Fruit fly (Drosophila melanogaster) whole organism, wandering third instar larva: ENCODE data around the gene CG43098.

Experiments
- CrebA ChIP-seq: fragments of 200-800 bp; sonication (Bioruptor generic); optimal IDR thresholded peaks from 2 replicates; lab custom pipeline; 2016; ENCODE audit warnings: missing biosample characterization, mild to moderate bottlenecking, missing genetic modification characterization, borderline replicate concordance
- Dfd ChIP-seq: fragments of >200 bp; optimal IDR thresholded peaks from 2 replicates; lab custom pipeline; 2017; ENCODE audit warnings: missing biosample characterization, missing genetic modification characterization
- Dif ChIP-seq: fragments of 200-275, 200-300 bp; sonication (Bioruptor generic); optimal IDR thresholded peaks from 2 replicates; lab custom pipeline; 2018; ENCODE audit warnings: missing biosample characterization, missing genetic modification characterization; ENCODE audit not compliant: partially characterized antibody
- Hnf4 ChIP-seq: fragments of 200-800 bp; sonication (Bioruptor generic); optimal IDR thresholded peaks from 2 replicates; lab custom pipeline; 2016; ENCODE audit warnings: missing biosample characterization, mild to moderate bottlenecking, missing genetic modification characterization
- Hr78 ChIP-seq: fragments of >200 bp; optimal IDR thresholded peaks from 2 replicates; lab custom pipeline; 2017; ENCODE audit warnings: missing biosample characterization, missing genetic modification characterization
- Hr83 ChIP-seq: fragments of 200-300 bp; sonication (Bioruptor generic); optimal IDR thresholded peaks from 2 replicates; lab custom pipeline; 2016; ENCODE audit warnings: missing biosample characterization, mild to moderate bottlenecking, missing genetic modification characterization, moderate library complexity; ENCODE audit not compliant: poor library complexity, severe bottlenecking
- Mio ChIP-seq: sonication (Bioruptor generic); optimal IDR thresholded peaks from 2 replicates; lab custom pipeline; 2016; ENCODE audit warnings: missing biosample characterization, missing genetic modification characterization
- OdsH ChIP-seq: fragments of 200-800 bp; sonication (Bioruptor generic); optimal IDR thresholded peaks from 2 replicates; lab custom pipeline; 2016; ENCODE audit warnings: missing biosample characterization, mild to moderate bottlenecking, missing genetic modification characterization
- Vsx2 ChIP-seq: fragments of 200-300, 225-300 bp; sonication (Bioruptor generic); optimal IDR thresholded peaks from 2 replicates; lab custom pipeline; 2018; ENCODE audit warnings: missing biosample characterization, missing genetic modification characterization; ENCODE audit not compliant: partially characterized antibody
- dsf ChIP-seq: sonication (Bioruptor generic); optimal IDR thresholded peaks from 2 replicates; lab custom pipeline; 2016; ENCODE audit warnings: missing biosample characterization, missing genetic modification characterization, borderline replicate concordance
- pan ChIP-seq: fragments of >200 bp; optimal IDR thresholded peaks from 2 replicates; lab custom pipeline; 2017

DNA sequence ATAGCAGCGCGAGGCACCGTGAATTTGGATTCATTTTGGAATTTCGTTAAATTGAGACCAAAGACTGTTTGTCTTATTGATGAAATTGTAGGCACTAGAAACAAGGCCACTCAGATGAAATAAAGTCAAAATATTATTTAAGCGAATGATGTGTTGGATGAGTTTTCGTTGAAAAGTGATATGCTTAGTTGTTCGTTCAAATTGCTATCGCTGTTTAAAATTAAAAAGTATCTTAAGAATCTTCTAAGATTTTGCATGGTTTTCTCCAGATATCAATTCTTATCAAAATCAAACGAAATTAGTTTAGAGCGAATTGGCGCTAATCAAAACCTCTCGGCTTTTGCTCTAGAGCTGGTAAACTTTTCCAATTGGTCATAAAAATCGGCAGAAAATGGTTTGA, 37.9 kb upstream of the CG43098 start, which contains the start of gene CG14974:
- TF ChIP-seq CrebA (GFP tag; lab: Kevin White, UChicago) (no peak), Hr83 (GFP tag; lab: Kevin White, UChicago) (no peak), Dfd (GFP tag; lab: Kevin White, UChicago) (no peak), Hr78 (GFP tag; lab: Kevin White, UChicago) (no peak), Vsx2 (GFP tag; lab: Kevin White, UChicago) (no peak), OdsH (GFP tag; lab: Kevin White, UChicago) (no peak), Hnf4 (GFP tag; lab: Kevin White, UChicago) (no peak), Mio (GFP tag; lab: Kevin White, UChicago) (no peak), Dif (GFP tag; lab: Kevin White, UChicago) (no peak), dsf (no peak), pan (lab: Kevin White, UChicago) (no peak)
